Fruit fly (Drosophila melanogaster) whole organism, embryonic: Measurements from ENCODE around the gene Use1.

Source experiments
- Atf3 ChIP-seq: fragments of 200-800 bp; sonication (Bioruptor generic); optimal IDR thresholded peaks from 3 replicates; lab custom pipeline; 2016; ENCODE audit warnings: missing biosample characterization, missing genetic modification characterization
- BEAF-32 ChIP-seq: fragments of 200-800 bp; sonication (Bioruptor generic); optimal IDR thresholded peaks from 3 replicates; lab custom pipeline; 2017; ENCODE audit warnings: missing biosample characterization, missing genetic modification characterization, mild to moderate bottlenecking, moderate library complexity, missing genetic modification reagents
- BtbVII ChIP-seq: fragments of 200-800 bp; sonication (Bioruptor generic); optimal IDR thresholded peaks from 3 replicates; lab custom pipeline; 2017; ENCODE audit warnings: missing biosample characterization, mild to moderate bottlenecking, missing genetic modification characterization
- C15 ChIP-seq: fragments of 200-800 bp; sonication (Bioruptor generic); IDR thresholded peaks from 3 replicates; pipeline ENCODE4 v1.3.6; 2022; ENCODE audit warnings: missing biosample characterization, missing genetic modification characterization
- CG10267 ChIP-seq: fragments of 200-800 bp; sonication (Bioruptor generic); optimal IDR thresholded peaks from 2 replicates; lab custom pipeline; 2018; ENCODE audit warnings: missing biosample characterization, mild to moderate bottlenecking, missing genetic modification characterization, moderate library complexity
- CG10654 ChIP-seq: fragments of 200-800 bp; sonication (Bioruptor generic); optimal IDR thresholded peaks from 2 replicates; lab custom pipeline; 2016; ENCODE audit warnings: missing biosample characterization, missing genetic modification characterization
- CG12219 ChIP-seq: fragments of 200-800 bp; sonication (Bioruptor generic); optimal IDR thresholded peaks from 3 replicates; lab custom pipeline; 2018; ENCODE audit warnings: missing biosample characterization, mild to moderate bottlenecking, missing genetic modification characterization
- CG15601 ChIP-seq: fragments of 200-800 bp; sonication (Bioruptor generic); optimal IDR thresholded peaks from 3 replicates; lab custom pipeline; 2019; ENCODE audit warnings: missing biosample characterization, mild to moderate bottlenecking, missing genetic modification characterization, moderate library complexity
- CG1647 ChIP-seq: fragments of 200-800 bp; sonication (Bioruptor generic); optimal IDR thresholded peaks from 3 replicates; lab custom pipeline; 2016; ENCODE audit warnings: missing biosample characterization, missing genetic modification characterization
- CG16813 ChIP-seq: fragments of 200-800 bp; sonication (Bioruptor generic); IDR thresholded peaks from 3 replicates; pipeline ENCODE4 v1.3.6; 2022; ENCODE audit warnings: missing biosample characterization, missing genetic modification characterization; ENCODE audit not compliant: partially characterized antibody
- CG18262 ChIP-seq: fragments of 200-800 bp; optimal IDR thresholded peaks from 3 replicates; lab custom pipeline; 2019; ENCODE audit warnings: missing biosample characterization, mild to moderate bottlenecking, missing genetic modification characterization, moderate library complexity
- CG2129 ChIP-seq: fragments of 200-800 bp; sonication (Bioruptor generic); IDR thresholded peaks from 2 replicates; pipeline ENCODE4 v1.3.6; 2022; ENCODE audit warnings: missing biosample characterization, missing genetic modification characterization; ENCODE audit not compliant: partially characterized antibody
- CG3163 ChIP-seq: fragments of 200-800 bp; sonication (Bioruptor generic); optimal IDR thresholded peaks from 3 replicates; lab custom pipeline; 2016; ENCODE audit warnings: missing biosample characterization, missing genetic modification characterization
- CG32772 ChIP-seq: fragments of 200-800 bp; sonication (Bioruptor generic); IDR thresholded peaks from 2 replicates; pipeline ENCODE4 v1.3.6; 2022; ENCODE audit warnings: missing biosample characterization, missing genetic modification characterization
- CG6654 ChIP-seq: fragments of 200-800 bp; sonication (Bioruptor generic); optimal IDR thresholded peaks from 2 replicates; lab custom pipeline; 2017; ENCODE audit warnings: missing biosample characterization, mild to moderate bottlenecking, missing genetic modification characterization
- CG7556 ChIP-seq: fragments of 200-800 bp; sonication (Bioruptor generic); optimal IDR thresholded peaks from 2 replicates; lab custom pipeline; 2017; ENCODE audit warnings: missing biosample characterization, mild to moderate bottlenecking, missing genetic modification characterization
- CG7745 ChIP-seq: fragments of 200-800 bp; sonication (Bioruptor generic); optimal IDR thresholded peaks from 2 replicates; lab custom pipeline; 2018; ENCODE audit warnings: missing biosample characterization, mild to moderate bottlenecking, missing genetic modification characterization, moderate library complexity
- CG7987 ChIP-seq: fragments of 200-800 bp; sonication (Bioruptor generic); optimal IDR thresholded peaks from 2 replicates; lab custom pipeline; 2018; ENCODE audit warnings: missing biosample characterization, mild to moderate bottlenecking, missing genetic modification characterization, moderate library complexity
- CG9727 ChIP-seq: fragments of 200-800 bp; sonication (Bioruptor generic); optimal IDR thresholded peaks from 3 replicates; lab custom pipeline; 2017; ENCODE audit warnings: missing biosample characterization, mild to moderate bottlenecking, missing genetic modification characterization
- Camta ChIP-seq: fragments of 200-800 bp; sonication (Bioruptor generic); optimal IDR thresholded peaks from 2 replicates; lab custom pipeline; 2016; ENCODE audit warnings: missing biosample characterization, missing genetic modification characterization
- D19B ChIP-seq: fragments of 200-800 bp; sonication (Bioruptor generic); optimal IDR thresholded peaks from 2 replicates; lab custom pipeline; 2017; ENCODE audit warnings: missing biosample characterization, mild to moderate bottlenecking, missing genetic modification characterization
- Dek ChIP-seq: fragments of 200-800 bp; sonication (Bioruptor generic); optimal IDR thresholded peaks from 3 replicates; lab custom pipeline; 2019; ENCODE audit warnings: missing biosample characterization, mild to moderate bottlenecking, missing genetic modification characterization, moderate library complexity
- Gsc ChIP-seq: fragments of 200-800 bp; sonication (Bioruptor generic); IDR thresholded peaks from 2 replicates; pipeline ENCODE4 v1.3.6; 2022; ENCODE audit warnings: missing biosample characterization, missing genetic modification characterization
- Gug ChIP-seq: fragments of 200-800 bp; sonication (Bioruptor generic); IDR thresholded peaks from 4 replicates; pipeline ENCODE4 v1.3.6; 2022; ENCODE audit warnings: missing biosample characterization, missing genetic modification characterization
- Hey ChIP-seq: fragments of 200-800 bp; sonication (Bioruptor generic); optimal IDR thresholded peaks from 3 replicates; lab custom pipeline; 2018; ENCODE audit warnings: missing biosample characterization, mild to moderate bottlenecking, missing genetic modification characterization
- Hmx ChIP-seq: fragments of 200-800 bp; sonication (Bioruptor generic); optimal IDR thresholded peaks from 2 replicates; lab custom pipeline; 2016; ENCODE audit warnings: missing biosample characterization, missing genetic modification characterization
- Nf-YC ChIP-seq: fragments of 200-800 bp; optimal IDR thresholded peaks from 3 replicates; lab custom pipeline; 2019; ENCODE audit warnings: missing biosample characterization, mild to moderate bottlenecking, missing genetic modification characterization, moderate library complexity
- Oaz ChIP-seq: fragments of 200-800 bp; sonication (Bioruptor generic); IDR thresholded peaks from 2 replicates; pipeline ENCODE4 v1.3.6; 2022; ENCODE audit warnings: missing biosample characterization, missing genetic modification characterization
- Opbp ChIP-seq: fragments of 200-800 bp; sonication (Bioruptor generic); IDR thresholded peaks from 3 replicates; pipeline ENCODE4 v1.3.6; 2022; ENCODE audit warnings: missing biosample characterization, missing genetic modification characterization; ENCODE audit not compliant: partially characterized antibody
- Rx ChIP-seq: fragments of 200-800 bp; sonication (Bioruptor generic); IDR thresholded peaks from 2 replicates; pipeline ENCODE4 v1.3.6; 2022; ENCODE audit warnings: missing biosample characterization, missing genetic modification characterization
- Xrp1 ChIP-seq: fragments of 200-800 bp; sonication (Bioruptor generic); IDR thresholded peaks from 2 replicates; pipeline ENCODE4 v1.3.6; 2022; ENCODE audit warnings: missing biosample characterization, missing genetic modification characterization
- ac ChIP-seq: fragments of 200-800 bp; sonication (Bioruptor generic); optimal IDR thresholded peaks from 3 replicates; lab custom pipeline; 2017; ENCODE audit warnings: missing biosample characterization, mild to moderate bottlenecking, missing genetic modification characterization
- bcd ChIP-seq: fragments of 200-800 bp; sonication (Bioruptor generic); optimal IDR thresholded peaks from 2 replicates; lab custom pipeline; 2017; ENCODE audit warnings: missing biosample characterization, mild to moderate bottlenecking, missing genetic modification characterization
- bsh ChIP-seq, 2 experiments: fragments of 200-800 bp; sonication (Bioruptor generic); optimal IDR thresholded peaks; 2 replicates each; lab custom pipeline; 2017 to 2018; ENCODE audit warnings: mild to moderate bottlenecking in 2 of 2, missing biosample characterization in 2 of 2, missing genetic modification characterization in 2 of 2, moderate library complexity in 1 of 2
- btn ChIP-seq: fragments of 200-800 bp; sonication (Bioruptor generic); optimal IDR thresholded peaks from 2 replicates; lab custom pipeline; 2016; ENCODE audit warnings: missing biosample characterization, missing genetic modification characterization
- croc ChIP-seq: fragments of 200-800 bp; sonication (Bioruptor generic); conservative IDR thresholded peaks from 3 replicates; pipeline ENCODE4 v1.3.6; 2022; ENCODE audit warnings: missing biosample characterization, missing genetic modification characterization
- en ChIP-seq: fragments of 200-800 bp; sonication (Bioruptor generic); optimal IDR thresholded peaks from 2 replicates; lab custom pipeline; 2016; ENCODE audit warnings: missing biosample characterization, missing genetic modification characterization
- esg ChIP-seq: fragments of 200-800 bp; sonication (Bioruptor generic); conservative IDR thresholded peaks from 2 replicates; pipeline ENCODE4 v1.3.6; 2022; ENCODE audit warnings: missing biosample characterization, missing genetic modification characterization
- gsb ChIP-seq: fragments of 200-800 bp; sonication (Bioruptor generic); IDR thresholded peaks from 2 replicates; pipeline ENCODE4 v1.3.6; 2022; ENCODE audit warnings: missing biosample characterization, missing genetic modification characterization
- gt ChIP-seq: fragments of 200-800 bp; sonication (Bioruptor generic); IDR thresholded peaks from 2 replicates; pipeline ENCODE4 v1.3.6; 2022; ENCODE audit warnings: missing biosample characterization, missing genetic modification characterization
- pb ChIP-seq: fragments of 200-800 bp; sonication (Bioruptor generic); optimal IDR thresholded peaks from 3 replicates; lab custom pipeline; 2016; ENCODE audit warnings: missing biosample characterization, missing genetic modification characterization
- phol ChIP-seq: fragments of 200-800 bp; sonication (Bioruptor generic); optimal IDR thresholded peaks from 3 replicates; lab custom pipeline; 2018; ENCODE audit warnings: missing biosample characterization, mild to moderate bottlenecking, missing genetic modification characterization, moderate library complexity
- pnt ChIP-seq: fragments of 200-800 bp; sonication (Bioruptor generic); optimal IDR thresholded peaks from 3 replicates; lab custom pipeline; 2016; ENCODE audit warnings: missing biosample characterization, missing genetic modification characterization
- repo ChIP-seq: fragments of 200-800 bp; sonication (Bioruptor generic); optimal IDR thresholded peaks from 2 replicates; lab custom pipeline; 2016; ENCODE audit warnings: missing biosample characterization, missing genetic modification characterization
- sens ChIP-seq: fragments of 200-800 bp; sonication (Bioruptor generic); peaks from one replicate; lab custom pipeline; 2016; ENCODE audit warnings: missing biosample characterization, missing genetic modification characterization
- slbo ChIP-seq: fragments of 200-800 bp; sonication (Bioruptor generic); IDR thresholded peaks from 2 replicates; pipeline ENCODE4 v1.3.6; 2022; ENCODE audit warnings: missing biosample characterization, missing genetic modification characterization
- sr ChIP-seq: fragments of 200-800 bp; sonication (Bioruptor generic); IDR thresholded peaks from 3 replicates; pipeline ENCODE4 v1.3.6; 2022; ENCODE audit warnings: missing biosample characterization, missing genetic modification characterization
- tup ChIP-seq: fragments of 200-800 bp; sonication (Bioruptor generic); optimal IDR thresholded peaks from 2 replicates; lab custom pipeline; 2016; ENCODE audit warnings: missing biosample characterization, mild to moderate bottlenecking, missing genetic modification characterization, moderate library complexity
- z ChIP-seq: fragments of 200-800 bp; sonication (Bioruptor generic); IDR thresholded peaks from 3 replicates; pipeline ENCODE4 v1.3.6; 2022; ENCODE audit warnings: missing biosample characterization, missing genetic modification characterization
- zfh1 ChIP-seq: fragments of 200-800 bp; sonication (Bioruptor generic); IDR thresholded peaks from 3 replicates; pipeline ENCODE4 v1.3.6; 2022; ENCODE audit warnings: missing biosample characterization, missing genetic modification characterization

The Use1 gene

dm6 chr3L:9136976-9137954 is at the start of gene Use1, which contains the start of gene nwk (continued):
- TF ChIP-seq CG10654 (GFP tag; lab: Kevin White, UChicago) (no peak), Nf-YC (tag; lab: Kevin White, UChicago) (no peak), Hey (tag; lab: Kevin White, UChicago) (no peak), CG7987 (GFP tag; lab: Kevin White, UChicago) (no peak), tup (GFP tag; lab: Kevin White, UChicago) (no peak), Gsc (GFP tag; lab: Robert Waterston, UW) (no peak), Rx (GFP tag; lab: Robert Waterston, UW) (no peak), Camta (GFP tag; lab: Kevin White, UChicago) (no peak), slbo (GFP tag; lab: Robert Waterston, UW) (no peak), CG16813 (GFP tag; lab: Robert Waterston, UW) (peak; percentile 75), D19B (GFP tag; lab: Kevin White, UChicago) (no peak), Hmx (GFP tag; lab: Kevin White, UChicago) (no peak), C15 (GFP tag; lab: Robert Waterston, UW) (no peak), pnt (no peak), btn (no peak), BEAF-32 (peak; percentile 84), Atf3 (GFP tag; lab: Kevin White, UChicago) (no peak), bsh (GFP tag; optimal IDR thresholded peaks at IDR 0.05; lab: Kevin White, UChicago) (no peak), CG18262 (tag; lab: Kevin White, UChicago) (no peak), repo (GFP tag; lab: Kevin White, UChicago) (no peak), BtbVII (GFP tag; lab: Kevin White, UChicago) (peak; percentile 14), bcd (GFP tag; lab: Kevin White, UChicago) (no peak), CG7745 (tag; lab: Kevin White, UChicago) (no peak), croc (GFP tag; lab: Robert Waterston, UW) (no peak), Opbp (GFP tag; lab: Robert Waterston, UW) (peak; percentile 70; the same call in 2 of the 3 replicates), CG9727 (GFP tag; lab: Kevin White, UChicago) (no peak), gsb (GFP tag; lab: Robert Waterston, UW) (no peak), en (GFP tag; lab: Kevin White, UChicago) (no peak), sens (GFP tag; lab: Kevin White, UChicago) (peak; percentile 81), CG12219 (no peak), zfh1 (GFP tag; lab: Robert Waterston, UW) (no peak), pb (no peak), Dek (tag; lab: Kevin White, UChicago) (no peak), sr (GFP tag; lab: Robert Waterston, UW) (no peak), CG1647 (GFP tag; lab: Kevin White, UChicago) (no peak), Gug (no peak; the same call in 3 of the 4 replicates), z (GFP tag; lab: Robert Waterston, UW) (no peak), CG32772 (no peak), CG6654 (GFP tag; lab: Kevin White, UChicago) (no peak), esg (GFP tag; lab: Robert Waterston, UW) (no peak), CG15601 (tag; lab: Kevin White, UChicago) (no peak), Xrp1 (GFP tag; lab: Robert Waterston, UW) (no peak), ac (GFP tag; lab: Kevin White, UChicago) (no peak), CG2129 (GFP tag; lab: Robert Waterston, UW) (peak; percentile 34; the same call in 1 of the 2 replicates), gt (no peak), Oaz (GFP tag; lab: Robert Waterston, UW) (no peak), CG3163 (GFP tag; lab: Kevin White, UChicago) (no peak), phol (tag; lab: Kevin White, UChicago) (peak; percentile 16), CG10267 (peak; percentile 53), CG7556 (no peak)
